Worm (Caenorhabditis elegans) whole organism, L2 larva: ENCODE results near the gene C46A5.6.
A peak's percentile ranks its signal among the peaks of the same experiment; 100 is the strongest.

Experiments
- C34F6.9 ChIP-seq: fragments of 150-350 bp; optimal IDR thresholded peaks from 2 replicates; lab custom pipeline; 2014; ENCODE audit warnings: missing biosample characterization, missing genetic modification characterization
- Y55F3AM.14 ChIP-seq: fragments of 200-800 bp; sonication (Bioruptor generic); optimal IDR thresholded peaks from 2 replicates; lab custom pipeline; 2018; ENCODE audit warnings: mild to moderate bottlenecking, missing genetic modification characterization, missing compliant biosample characterization
- ZK546.5 ChIP-seq: sonication (generic microtip); optimal IDR thresholded peaks from 2 replicates; lab custom pipeline; 2017; ENCODE audit warnings: missing biosample characterization, missing genetic modification characterization
- alr-1 ChIP-seq: fragments of 150-350 bp; optimal IDR thresholded peaks from 2 replicates; lab custom pipeline; 2014; ENCODE audit warnings: missing biosample characterization, missing genetic modification characterization
- aly-2 ChIP-seq: fragments of 150-350 bp; optimal IDR thresholded peaks from 2 replicates; lab custom pipeline; 2014; ENCODE audit warnings: missing biosample characterization, missing genetic modification characterization
- ama-1 ChIP-seq: fragments of 150-350 bp; optimal IDR thresholded peaks from 2 replicates; lab custom pipeline; 2018; ENCODE audit warnings: inconsistent platforms
- blmp-1 ChIP-seq: sonication (generic microtip); optimal IDR thresholded peaks from 2 replicates; lab custom pipeline; 2017; ENCODE audit warnings: missing genetic modification characterization, mild to moderate bottlenecking, missing compliant biosample characterization, antibody characterized with exemption, moderate library complexity; ENCODE audit not compliant: insufficient read depth
- crh-2 ChIP-seq: sonication (generic microtip); optimal IDR thresholded peaks from 2 replicates; lab custom pipeline; 2017; ENCODE audit warnings: missing biosample characterization, missing genetic modification characterization
- dmd-4 ChIP-seq: sonication (generic microtip); optimal IDR thresholded peaks from 2 replicates; lab custom pipeline; 2017; ENCODE audit warnings: missing biosample characterization, missing genetic modification characterization
- egl-27 ChIP-seq: sonication (generic microtip); optimal IDR thresholded peaks from 3 replicates; lab custom pipeline; 2017; ENCODE audit warnings: missing biosample characterization, missing genetic modification reagents, missing genetic modification characterization
- elt-1 ChIP-seq: fragments of 150-350 bp; optimal IDR thresholded peaks from 2 replicates; lab custom pipeline; 2014; ENCODE audit warnings: missing biosample characterization, missing genetic modification characterization
- fos-1 ChIP-seq: fragments of 150-350 bp; optimal IDR thresholded peaks from 2 replicates; lab custom pipeline; 2014; ENCODE audit warnings: missing biosample characterization, missing genetic modification characterization
- gmeb-1 ChIP-seq: fragments of 150-350 bp; optimal IDR thresholded peaks from 2 replicates; lab custom pipeline; 2014; ENCODE audit warnings: missing biosample characterization, missing genetic modification characterization
- lin-11 ChIP-seq: fragments of 150-350 bp; sonication (generic microtip); optimal IDR thresholded peaks from 2 replicates; lab custom pipeline; 2014; ENCODE audit warnings: missing biosample characterization, missing genetic modification characterization, inconsistent platforms, mixed read lengths
- lin-13 ChIP-seq: fragments of 150-350 bp; optimal IDR thresholded peaks from 2 replicates; lab custom pipeline; 2014; ENCODE audit warnings: missing biosample characterization, missing genetic modification reagents, missing genetic modification characterization
- lin-39 ChIP-seq: fragments of 150-350 bp; optimal IDR thresholded peaks from 2 replicates; lab custom pipeline; 2014; ENCODE audit warnings: missing biosample characterization, missing genetic modification reagents, missing genetic modification characterization
- lsy-2 ChIP-seq, 2 experiments: fragments of 150-350 bp in 1 of 2; sonication (generic microtip) in 1 of 2; optimal IDR thresholded peaks; 2 replicates each; lab custom pipeline; 2014 to 2017; ENCODE audit warnings: missing biosample characterization in 2 of 2, missing genetic modification characterization in 2 of 2
- mab-5 ChIP-seq: fragments of 150-350 bp; optimal IDR thresholded peaks from 2 replicates; lab custom pipeline; 2014; ENCODE audit warnings: missing biosample characterization, missing genetic modification characterization
- mbf-1 ChIP-seq: sonication (generic microtip); optimal IDR thresholded peaks from 2 replicates; lab custom pipeline; 2017; ENCODE audit warnings: missing biosample characterization, missing genetic modification characterization
- nhr-10 ChIP-seq: sonication (generic microtip); optimal IDR thresholded peaks from 2 replicates; lab custom pipeline; 2017; ENCODE audit warnings: missing biosample characterization, missing genetic modification characterization
- nhr-11 ChIP-seq: fragments of 150-350 bp; optimal IDR thresholded peaks from 2 replicates; lab custom pipeline; 2014; ENCODE audit warnings: missing biosample characterization, missing genetic modification characterization
- nhr-129 ChIP-seq: fragments of 150-350 bp; optimal IDR thresholded peaks from 2 replicates; lab custom pipeline; 2014; ENCODE audit warnings: missing biosample characterization, missing genetic modification characterization
- nhr-21 ChIP-seq: fragments of 150-350 bp; optimal IDR thresholded peaks from 2 replicates; lab custom pipeline; 2014; ENCODE audit warnings: missing biosample characterization, missing genetic modification characterization
- nhr-23 ChIP-seq: fragments of 150-350 bp; optimal IDR thresholded peaks from 2 replicates; lab custom pipeline; 2014; ENCODE audit warnings: missing biosample characterization, missing genetic modification reagents, missing genetic modification characterization
- nhr-237 ChIP-seq: fragments of 150-350 bp; optimal IDR thresholded peaks from 2 replicates; lab custom pipeline; 2014; ENCODE audit warnings: missing biosample characterization, missing genetic modification characterization
- nhr-77 ChIP-seq: fragments of 150-350 bp; optimal IDR thresholded peaks from 2 replicates; lab custom pipeline; 2014; ENCODE audit warnings: missing biosample characterization, missing genetic modification characterization
- sem-4 ChIP-seq: fragments of 150-350 bp; optimal IDR thresholded peaks from 2 replicates; lab custom pipeline; 2014; ENCODE audit warnings: missing biosample characterization, missing genetic modification reagents, missing genetic modification characterization
- skn-1 ChIP-seq: sonication (generic microtip); optimal IDR thresholded peaks from 2 replicates; lab custom pipeline; 2017; ENCODE audit warnings: missing biosample characterization, missing genetic modification characterization
- sma-3 ChIP-seq: sonication (generic microtip); optimal IDR thresholded peaks from 2 replicates; lab custom pipeline; 2016; ENCODE audit warnings: missing genetic modification reagents, missing genetic modification characterization, missing compliant biosample characterization
- sma-9 ChIP-seq, 2 experiments: fragments of 150-350 bp in 1 of 2; sonication (generic microtip) in 1 of 2; optimal IDR thresholded peaks; 2 replicates each; lab custom pipeline; 2014 to 2016; ENCODE audit warnings: missing genetic modification characterization in 2 of 2, mild to moderate bottlenecking in 1 of 2, missing biosample characterization in 1 of 2, missing compliant biosample characterization in 1 of 2, missing genetic modification reagents in 1 of 2, moderate library complexity in 1 of 2
- unc-39 ChIP-seq: fragments of 150-350 bp; optimal IDR thresholded peaks from 2 replicates; lab custom pipeline; 2014; ENCODE audit warnings: missing biosample characterization, missing genetic modification characterization
- unc-55 ChIP-seq: fragments of 150-350 bp; sonication (generic microtip); optimal IDR thresholded peaks from 3 replicates; lab custom pipeline; 2014; ENCODE audit warnings: missing biosample characterization, missing genetic modification reagents, missing genetic modification characterization
- unc-62 ChIP-seq: fragments of 150-350 bp; optimal IDR thresholded peaks from 2 replicates; lab custom pipeline; 2014; ENCODE audit warnings: missing biosample characterization, missing genetic modification reagents, missing genetic modification characterization
- zag-1 ChIP-seq: fragments of 150-350 bp; optimal IDR thresholded peaks from 2 replicates; lab custom pipeline; 2014; ENCODE audit warnings: missing biosample characterization, missing genetic modification characterization
- ztf-1 ChIP-seq: fragments of 200-800 bp; sonication (Bioruptor generic); conservative IDR thresholded peaks from 2 replicates; pipeline ENCODE4 v1.3.6; 2022; ENCODE audit warnings: missing genetic modification characterization, missing compliant biosample characterization
- ztf-11 ChIP-seq: sonication (generic microtip); optimal IDR thresholded peaks from 2 replicates; lab custom pipeline; 2017; ENCODE audit warnings: missing biosample characterization, missing genetic modification characterization

C46A5.6 gene

DNA sequence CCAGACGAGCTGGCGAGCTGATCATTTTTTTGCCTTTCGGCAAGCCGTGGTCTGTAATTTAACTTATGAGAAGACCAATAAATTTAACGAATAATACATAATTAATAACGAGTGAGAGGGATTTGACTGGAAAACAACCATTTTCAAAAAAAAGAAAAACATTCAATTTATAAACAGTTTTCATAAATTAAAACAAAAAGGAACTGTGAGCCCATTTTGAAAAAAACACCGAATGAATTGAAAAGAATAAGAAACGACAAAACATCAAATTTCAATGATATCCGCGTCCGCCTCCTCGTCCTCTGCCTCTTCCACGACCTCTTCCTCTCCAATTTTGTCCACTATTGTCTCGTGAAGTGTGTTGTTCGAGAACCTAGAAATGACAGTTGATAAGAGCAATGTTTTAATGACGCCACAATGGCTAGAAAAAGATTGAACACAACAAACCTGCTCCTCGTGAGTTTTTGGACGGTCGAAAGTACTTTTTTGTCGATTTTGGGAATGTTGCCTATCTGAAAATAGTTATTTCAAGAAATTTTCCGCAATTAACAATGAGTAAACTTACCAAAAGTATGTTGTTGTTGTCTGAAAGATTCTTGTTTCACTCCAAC is 20.3 kb upstream of the C46A5.6 start, which contains the start of gene tag-321:
Gene tag-321 (minus strand): TSS at position 51 of the 611 bp plus-strand sequence.
- TF ChIP-seq fos-1 (tag; lab: Kevin White, UChicago) (peak; percentile 26), nhr-21 (tag; lab: Kevin White, UChicago) (no peak), ZK546.5 (tag; lab: Kevin White, UChicago) (no peak), lin-11 (tag; lab: Kevin White, UChicago) (no peak), unc-62 (GFP tag; lab: Kevin White, UChicago) (no peak), nhr-77 (tag; lab: Kevin White, UChicago) (no peak), alr-1 (tag; lab: Kevin White, UChicago) (no peak), sma-9 (GFP tag; optimal IDR thresholded peaks at IDR 0.05; lab: Kevin White, UChicago) (peak; percentile 18), sma-9 (tag; optimal IDR thresholded peaks at IDR 0.05; lab: Kevin White, UChicago) (no peak)

DNA sequence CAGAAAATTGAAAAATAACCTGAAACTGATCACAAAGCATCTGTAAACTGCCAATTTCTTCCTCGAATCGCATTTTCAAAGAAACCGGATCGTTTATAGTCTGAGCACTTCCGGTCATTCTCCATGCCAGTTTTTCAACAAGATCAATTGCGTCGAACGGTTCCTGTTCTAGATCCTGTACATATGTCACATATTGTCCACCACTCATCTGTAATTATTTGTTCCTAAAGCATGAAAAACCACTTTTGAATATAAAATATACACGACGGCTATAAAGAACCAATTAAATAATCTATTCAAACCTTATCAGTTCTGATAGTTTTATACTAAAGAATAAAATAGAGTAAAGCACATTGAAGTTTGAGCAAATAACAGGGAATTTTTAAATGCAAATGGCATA is 18.6 kb upstream of the C46A5.6 start, which contains the start of gene sec-10:
Gene sec-10 (minus strand): TSS at position 208 of the 400 bp plus-strand sequence.
- TF ChIP-seq nhr-237 (tag; lab: Kevin White, UChicago) (no peak), Y55F3AM.14 (no peak), dmd-4 (tag; lab: Kevin White, UChicago) (no peak), nhr-11 (tag; lab: Kevin White, UChicago) (no peak), mab-5 (tag; lab: Kevin White, UChicago) (no peak), lin-11 (tag; lab: Kevin White, UChicago) (no peak), fos-1 (tag; lab: Kevin White, UChicago) (peak; percentile 17), ama-1 (no peak)

DNA sequence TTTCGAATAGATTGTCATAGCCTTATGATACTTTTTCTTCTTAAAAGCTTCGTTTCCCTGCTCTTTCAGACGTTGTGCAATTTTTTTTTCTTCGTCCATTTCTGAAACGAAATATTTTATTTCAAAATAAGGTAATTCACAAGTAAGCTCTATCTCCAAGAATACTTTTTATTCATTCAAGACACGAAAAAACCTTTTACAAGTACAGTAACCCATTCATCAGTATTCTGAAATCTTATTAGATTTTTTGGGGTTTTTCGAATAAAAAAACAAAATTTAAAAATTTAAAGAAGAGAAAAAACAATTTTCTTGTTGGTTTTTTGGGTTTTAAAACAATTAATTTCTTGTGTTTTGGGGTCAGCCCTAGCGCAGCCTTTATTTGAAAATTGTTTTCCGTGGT is 15.2 kb upstream of the C46A5.6 start, which contains the start of gene rpap-3:
Gene rpap-3 (minus strand): TSS at position 101 of the 400 bp plus-strand sequence.
- TF ChIP-seq skn-1 (tag; lab: Kevin White, UChicago) (no peak), gmeb-1 (tag; lab: Kevin White, UChicago) (no peak), nhr-23 (tag; lab: Kevin White, UChicago) (no peak), nhr-10 (tag; lab: Kevin White, UChicago) (no peak)

DNA sequence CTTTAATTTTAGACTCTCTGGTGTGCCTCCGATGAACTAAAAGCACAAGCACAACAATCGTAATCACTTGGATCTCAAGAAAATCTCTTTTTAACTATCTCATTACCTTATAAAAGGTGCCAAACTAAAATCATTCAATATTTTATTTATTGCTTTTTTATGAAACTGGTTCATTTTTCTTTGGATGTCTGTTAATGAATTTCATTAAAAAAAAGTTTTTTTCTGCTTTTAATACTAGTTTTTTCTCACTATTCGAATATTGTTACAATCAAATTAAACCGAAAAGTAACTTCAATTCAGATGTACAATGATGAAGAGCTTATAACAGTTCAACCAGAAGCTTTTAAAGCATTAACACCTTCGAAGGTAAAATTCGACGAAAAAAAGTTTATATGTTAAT is 12.1 kb upstream of the C46A5.6 start, which contains the start of gene swd-2.1:
Gene swd-2.1 (plus strand): TSS at position 301 of the 400 bp plus-strand sequence.
- TF ChIP-seq lin-13 (GFP tag; lab: Kevin White, UChicago) (no peak), lin-39 (tag; lab: Kevin White, UChicago) (no peak), ama-1 (no peak), ztf-11 (no peak), skn-1 (tag; lab: Kevin White, UChicago) (no peak), unc-39 (tag; lab: Kevin White, UChicago) (no peak), lsy-2 (tag; optimal IDR thresholded peaks at IDR 0.05; lab: Kevin White, UChicago) (no peak), ztf-1 (GFP tag; lab: Robert Waterston, UW) (no peak), sem-4 (tag; lab: Kevin White, UChicago) (no peak), C34F6.9 (tag; lab: Kevin White, UChicago) (no peak), elt-1 (tag; lab: Kevin White, UChicago) (no peak), Y55F3AM.14 (no peak), sma-3 (no peak), crh-2 (tag; lab: Kevin White, UChicago) (no peak), blmp-1 (tag; lab: Kevin White, UChicago) (no peak), mbf-1 (no peak), sma-9 (GFP tag; optimal IDR thresholded peaks at IDR 0.05; lab: Kevin White, UChicago) (no peak), sma-9 (tag; optimal IDR thresholded peaks at IDR 0.05; lab: Kevin White, UChicago) (no peak), nhr-77 (tag; lab: Kevin White, UChicago) (no peak)
- TF ChIP-seq, all 48 proteins: peak for 0

DNA sequence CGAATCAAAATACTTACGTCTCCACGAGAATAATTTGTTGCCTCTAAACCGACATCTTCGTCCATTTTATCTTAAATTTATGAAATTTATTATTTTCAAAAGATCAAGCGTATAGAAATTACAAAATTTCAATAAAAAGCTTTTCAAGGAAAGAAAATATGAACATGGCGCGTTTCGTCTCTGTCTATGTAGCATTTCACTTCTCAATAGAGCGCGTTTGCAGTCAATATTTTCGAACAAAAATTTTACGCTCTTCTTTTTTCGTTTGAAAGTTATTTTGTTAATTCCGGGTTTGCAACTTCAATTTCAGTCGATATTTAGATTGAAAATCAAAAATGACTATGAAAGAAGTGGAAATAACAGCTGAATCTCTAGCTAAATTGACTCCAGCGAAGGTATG is 10.6 kb upstream of the C46A5.6 start, which contains the start of the genes hcf-1 and swd-2.2:
Gene hcf-1 (minus strand): TSS at position 70 of the 400 bp plus-strand sequence.
Gene swd-2.2 (plus strand): TSS at position 206 of the 400 bp plus-strand sequence.
- TF ChIP-seq crh-2 (tag; lab: Kevin White, UChicago) = peak; percentile 17
- TF ChIP-seq nhr-129 = peak; percentile 4
- TF ChIP-seq lsy-2 (tag; optimal IDR thresholded peaks at IDR 0.05; lab: Kevin White, UChicago) = peak in 1 of 2 experiments; percentile 63
- TF ChIP-seq unc-55 (GFP tag; lab: Kevin White, UChicago) = peak; percentile 67
- no peak for TF ChIP-seq egl-27 (tag; lab: Kevin White, UChicago)
- TF ChIP-seq nhr-77 (tag; lab: Kevin White, UChicago) = no peak
- TF ChIP-seq C34F6.9 (tag; lab: Kevin White, UChicago) = peak; percentile 73
- TF ChIP-seq aly-2 = no peak
- no peak for TF ChIP-seq zag-1 (tag; lab: Kevin White, UChicago)
- no peak for TF ChIP-seq nhr-237 (tag; lab: Kevin White, UChicago)
